Worm (Caenorhabditis elegans) whole organism, dauer: ENCODE results near the gene taf-3.

Experiments
- unc-62 ChIP-seq: sonication (generic microtip); optimal IDR thresholded peaks from 2 replicates; lab custom pipeline; 2017; ENCODE audit warnings: missing biosample characterization, missing genetic modification reagents, missing genetic modification characterization

taf-3 gene

DNA sequence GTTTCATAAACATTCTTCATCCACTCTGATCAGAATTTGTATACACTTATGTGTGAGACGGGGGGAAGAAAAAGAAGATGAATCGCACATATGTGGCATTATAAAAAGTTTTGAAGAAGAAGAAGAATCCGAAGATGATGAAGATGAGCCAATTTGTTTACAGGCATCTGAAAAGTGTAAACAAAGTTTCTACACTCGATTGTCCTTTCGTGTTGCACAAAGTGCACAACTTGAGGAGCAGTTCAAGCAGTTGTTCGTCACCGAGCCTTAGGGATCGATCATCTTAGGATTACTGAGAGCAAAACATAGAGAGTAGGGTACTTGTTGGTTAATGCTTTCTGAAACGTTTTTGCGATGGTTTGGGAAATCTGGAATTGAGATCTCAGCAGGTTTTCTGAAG is 58.9 kb downstream of the taf-3 start:
- TF ChIP-seq unc-62 (GFP tag; lab: Kevin White, UChicago): no peak

DNA sequence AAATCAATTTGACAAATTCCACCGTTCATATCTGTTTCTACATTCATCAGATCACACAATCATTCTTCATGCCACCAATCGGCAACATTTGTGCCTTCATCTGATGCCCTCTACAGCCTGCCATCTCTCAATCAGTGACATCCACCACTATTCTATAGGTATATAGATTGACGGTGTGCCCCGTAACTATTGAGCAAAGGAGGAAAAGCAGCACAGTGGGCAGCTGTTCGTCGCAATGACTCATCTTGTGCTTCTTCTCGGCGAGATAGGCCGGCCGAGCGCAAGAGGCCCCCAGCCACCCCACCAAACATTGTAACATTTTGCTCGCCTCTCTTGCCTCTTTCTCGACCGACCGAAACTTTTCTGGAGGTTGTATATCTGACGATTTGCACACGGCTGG is 59.9 kb downstream of the taf-3 start:
- no peak for TF ChIP-seq unc-62 (GFP tag; lab: Kevin White, UChicago)
